Worm (Caenorhabditis elegans) whole organism, L4/young adult: Measurements from ENCODE around the gene pbo-1.
"Not testable (repeated sequence)": the region's sequence is repeated elsewhere in the genome, so short reads cannot be mapped to it uniquely, and the experiment has no call there.

Experiments
- W03F9.2 ChIP-seq: fragments of 150-350 bp; optimal IDR thresholded peaks from 2 replicates; lab custom pipeline; 2014; ENCODE audit warnings: missing biosample characterization, missing genetic modification characterization
- dao-5 ChIP-seq: sonication (generic microtip); optimal IDR thresholded peaks from 2 replicates; lab custom pipeline; 2016; ENCODE audit warnings: missing genotype, missing genetic modification characterization, moderate library complexity, missing compliant biosample characterization
- him-1 ChIP-seq: sonication (generic microtip); optimal IDR thresholded peaks from 2 replicates; lab custom pipeline; 2016; ENCODE audit warnings: missing genotype, missing genetic modification reagents, missing genetic modification characterization, missing compliant biosample characterization

pbo-1 gene

DNA sequence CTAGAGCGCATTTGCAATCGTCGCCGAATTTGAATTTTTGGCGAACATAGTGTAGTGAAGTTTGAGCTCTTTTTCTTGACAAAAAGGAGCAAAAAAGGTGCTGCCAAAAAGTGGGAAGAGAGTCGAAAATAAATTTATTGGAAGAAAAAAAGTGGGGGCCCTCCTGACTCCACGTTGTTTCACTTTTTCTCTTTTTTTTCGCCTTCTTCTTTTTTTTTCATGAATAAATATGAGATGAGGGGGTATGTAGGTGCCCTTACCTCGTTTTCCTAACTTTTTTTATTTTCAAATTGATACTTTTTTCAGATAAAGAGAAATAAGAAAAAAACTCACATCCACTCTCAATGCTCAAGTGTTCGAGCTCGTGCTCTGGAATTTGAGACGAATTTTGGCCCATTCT, at the start of gene pbo-1, which contains the start of the genes Y71H2AL.2 and Y71H2AL.4:
Gene pbo-1 (minus strand): TSS at position 400 of the 400 bp plus-strand sequence.
Gene Y71H2AL.2 (plus strand): TSS at position 301 of the 400 bp plus-strand sequence.
Gene Y71H2AL.4 (plus strand): TSS at position 345 of the 400 bp plus-strand sequence.
- TF ChIP-seq W03F9.2 (no peak), him-1 (tag; lab: Kevin White, UChicago) (no peak), dao-5 (tag; lab: Kevin White, UChicago) (no peak)

DNA sequence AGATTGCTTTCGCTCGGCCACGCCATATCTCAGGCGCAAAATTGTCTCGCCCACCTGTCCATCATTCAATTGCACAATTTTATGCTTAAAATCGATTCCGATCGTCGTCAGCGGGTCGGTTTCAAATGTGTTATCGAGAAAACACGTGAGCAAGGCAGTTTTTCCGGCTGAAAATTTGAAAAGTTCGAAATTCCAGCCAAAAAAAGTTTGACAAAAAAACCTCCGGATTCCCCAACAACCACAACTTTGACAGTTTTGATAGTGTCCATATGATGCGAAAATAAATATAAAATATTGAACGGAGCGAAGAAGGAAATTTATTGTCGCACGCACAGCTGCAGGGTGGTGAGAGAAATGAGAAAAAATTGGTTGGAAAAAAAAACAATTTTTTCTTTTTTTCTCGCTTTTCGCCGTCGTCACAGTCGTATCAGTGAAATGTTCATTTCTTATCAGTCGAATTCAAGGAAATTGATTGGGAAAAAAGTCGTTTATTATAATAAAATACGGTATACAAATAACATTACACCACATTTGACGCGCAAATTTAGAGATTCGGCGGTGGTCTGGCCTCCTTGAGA, 47.4 kb upstream of the pbo-1 start, which contains the start of gene Y71H2AM.12:
Gene Y71H2AM.12 (minus strand): TSS at position 486 of the 578 bp plus-strand sequence.
- TF ChIP-seq him-1 (tag; lab: Kevin White, UChicago) (no peak), dao-5 (tag; lab: Kevin White, UChicago) (no peak), W03F9.2 (no peak)

DNA sequence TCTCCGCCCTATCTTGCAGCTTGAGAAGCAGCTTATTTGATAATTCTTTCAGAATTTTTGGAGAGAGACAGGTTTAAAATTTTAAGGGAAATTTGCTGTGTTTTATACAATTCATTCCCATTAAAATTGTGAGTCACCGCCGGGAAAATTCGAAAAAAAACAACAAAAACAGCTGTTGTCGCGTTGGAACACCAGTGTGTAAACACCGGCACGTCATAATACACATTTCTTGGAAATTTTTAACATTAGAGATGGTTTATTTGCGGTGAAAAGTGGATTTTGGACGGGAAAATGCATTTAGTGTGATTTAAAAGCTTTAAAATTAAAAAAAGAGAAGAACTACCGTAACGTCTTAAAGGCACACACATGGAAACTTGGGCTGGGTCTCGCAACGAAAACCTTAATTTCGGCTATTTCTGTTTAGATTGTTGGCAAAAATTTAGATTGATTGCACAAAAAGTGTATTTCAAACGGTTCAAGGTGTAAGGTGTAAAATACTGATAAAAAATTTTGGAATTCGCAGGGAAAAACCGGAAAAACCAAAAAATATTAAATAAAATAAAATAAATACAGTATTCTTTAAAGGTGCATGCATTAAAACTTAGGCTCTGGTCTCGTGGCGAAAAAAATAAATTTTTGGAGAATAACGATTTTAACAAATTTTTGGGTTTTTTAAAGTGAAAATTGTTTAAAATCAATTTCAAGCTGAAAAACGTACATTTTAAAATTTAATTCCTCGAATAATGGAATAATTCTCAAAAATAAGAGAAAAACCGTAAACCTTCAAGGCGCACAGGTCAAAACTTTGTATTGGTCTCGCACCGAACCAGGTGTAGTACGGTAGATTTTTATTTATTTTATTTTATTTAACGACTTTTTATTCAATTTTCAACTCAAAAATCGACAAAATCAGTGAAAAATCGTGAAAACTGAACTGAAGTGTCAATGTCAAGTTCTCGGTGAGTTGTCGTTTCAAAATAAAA, 39.2 kb upstream of the pbo-1 start, which contains the start of gene cosa-1:
Gene cosa-1 (plus strand): TSS at position 896 of the 983 bp plus-strand sequence.
- no peak for TF ChIP-seq dao-5 (tag; lab: Kevin White, UChicago)
- TF ChIP-seq W03F9.2, result no peak
- no peak for TF ChIP-seq him-1 (tag; lab: Kevin White, UChicago)

DNA sequence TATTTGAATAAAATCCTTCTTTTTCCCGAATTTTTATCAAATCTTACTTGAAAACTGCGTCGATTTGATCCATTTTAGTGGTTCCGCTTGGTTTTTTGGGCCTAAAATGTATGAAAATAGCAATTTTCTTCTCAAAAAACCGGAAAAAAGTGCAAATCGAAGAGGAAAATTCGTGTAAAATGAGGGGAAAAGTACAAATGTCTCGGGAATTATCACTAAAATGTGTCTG, 38.6 kb upstream of the pbo-1 start, which contains the start of gene Y71H2AM.11:
Gene Y71H2AM.11 (minus strand): TSS at position 101 of the 229 bp plus-strand sequence.
- TF ChIP-seq him-1 (tag; lab: Kevin White, UChicago), result no peak
- no peak for TF ChIP-seq W03F9.2
- TF ChIP-seq dao-5 (tag; lab: Kevin White, UChicago), result no peak

DNA sequence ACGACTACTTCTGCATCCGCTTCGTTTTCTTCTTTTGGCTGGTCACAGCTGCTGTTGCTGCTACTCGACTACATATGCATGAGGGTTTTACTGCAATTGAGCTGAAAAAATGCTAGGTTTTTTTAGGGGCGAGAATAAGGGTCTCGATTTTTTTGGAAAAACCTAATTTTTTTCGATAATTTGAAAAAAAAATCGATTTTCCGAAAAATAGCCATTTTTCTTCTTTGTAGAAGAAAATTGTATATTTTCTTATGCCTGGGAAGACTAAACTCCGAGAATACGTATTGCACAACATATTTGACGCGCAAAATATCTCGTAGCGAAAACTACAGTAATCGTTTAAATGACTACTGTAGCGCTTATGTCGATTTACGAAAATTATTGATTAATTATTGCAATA, 30.3 kb upstream of the pbo-1 start, which contains the start of gene tmem-132:
Gene tmem-132 (minus strand): TSS at position 101 of the 400 bp plus-strand sequence.
- peak; percentile 22 for TF ChIP-seq him-1 (tag; lab: Kevin White, UChicago)
- no peak for TF ChIP-seq W03F9.2

DNA sequence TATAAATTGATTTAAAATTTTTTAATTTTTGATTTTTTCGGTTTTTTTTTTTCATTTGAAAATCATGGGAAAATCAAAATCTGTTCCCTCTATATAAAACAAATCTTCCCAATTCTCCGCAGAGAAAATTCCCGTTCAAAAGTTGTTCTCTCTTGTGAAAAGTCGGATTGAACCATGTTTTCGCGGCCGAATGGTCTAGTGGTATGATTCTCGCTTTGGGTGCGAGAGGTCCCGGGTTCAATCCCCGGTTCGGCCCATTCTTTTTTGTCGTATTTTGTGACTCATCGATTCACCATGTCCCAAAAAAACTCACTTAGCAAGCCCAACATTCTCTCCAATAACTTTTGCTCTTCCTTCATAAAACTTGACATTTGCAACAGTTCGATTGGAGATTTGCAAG, 25.3 kb upstream of the pbo-1 start:
- TF ChIP-seq W03F9.2, result no peak
- TF ChIP-seq dao-5 (tag; lab: Kevin White, UChicago), result no peak
- no peak for TF ChIP-seq him-1 (tag; lab: Kevin White, UChicago)

DNA sequence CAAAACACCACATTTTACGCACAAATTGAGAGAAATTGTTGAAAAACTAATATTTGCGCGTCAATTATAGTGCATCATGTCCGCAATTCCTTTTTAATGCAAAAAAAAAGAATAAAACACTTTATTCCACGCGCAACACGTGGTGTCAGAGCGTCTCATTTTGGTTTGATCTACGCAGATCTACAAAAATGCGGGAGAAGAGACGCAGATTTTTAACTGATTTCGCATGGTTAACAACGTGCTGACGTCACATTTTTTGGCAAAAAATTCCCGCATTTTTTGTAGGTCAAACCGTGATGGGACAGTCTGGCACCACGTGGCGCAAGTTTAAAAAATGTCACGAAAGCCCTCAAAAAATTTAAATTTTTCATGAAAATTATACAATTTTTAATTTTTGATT, 23.9 kb upstream of the pbo-1 start:
- TF ChIP-seq him-1 (tag; lab: Kevin White, UChicago) (no peak), dao-5 (tag; lab: Kevin White, UChicago) (no peak), W03F9.2 (no peak)

DNA sequence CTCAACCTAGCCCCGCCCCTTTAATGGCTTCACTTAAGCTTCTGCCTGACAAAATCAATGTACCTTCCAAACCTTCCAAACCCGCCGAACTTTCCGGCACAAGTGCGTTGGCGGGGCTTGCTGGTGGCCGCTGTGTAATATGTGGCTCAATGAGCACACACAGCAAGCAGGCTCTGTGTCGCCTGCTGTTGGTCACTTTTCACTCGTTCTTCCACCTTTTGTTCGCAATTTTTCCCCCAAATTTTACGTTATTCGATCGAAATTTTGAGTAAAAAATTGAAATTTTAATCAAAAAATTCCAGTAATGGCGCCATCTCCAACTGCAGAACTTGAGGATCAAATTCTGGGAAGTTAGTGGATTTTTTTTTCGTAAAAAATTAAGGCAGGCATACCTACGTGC, 14.4 kb upstream of the pbo-1 start, which contains the start of gene set-27:
Gene set-27 (plus strand): TSS at position 301 of the 400 bp plus-strand sequence.
- TF ChIP-seq dao-5 (tag; lab: Kevin White, UChicago) (no peak), W03F9.2 (no peak), him-1 (tag; lab: Kevin White, UChicago) (no peak)

DNA sequence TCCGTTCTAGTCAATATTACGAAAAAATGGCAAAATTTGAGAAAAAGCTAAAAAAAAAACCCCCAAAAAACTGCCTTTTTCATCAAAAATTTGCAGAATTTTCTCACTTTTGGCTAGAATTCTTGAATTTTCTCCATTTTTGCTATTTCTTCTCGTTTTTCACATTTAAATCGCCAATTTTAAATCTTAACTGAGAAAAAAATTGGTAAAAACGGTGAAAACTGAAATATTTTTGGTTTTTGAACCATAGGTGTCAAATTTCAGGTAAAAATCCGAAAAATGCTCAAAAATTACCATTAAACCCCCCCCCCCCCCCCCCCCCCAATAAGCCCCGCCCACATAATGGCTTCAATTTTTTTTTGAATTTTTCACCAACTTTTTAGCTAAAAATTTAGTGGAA, 13.1 kb upstream of the pbo-1 start, which contains the start of gene cox-6B:
Gene cox-6B (plus strand): TSS at position 301 of the 400 bp plus-strand sequence.
- TF ChIP-seq W03F9.2; dao-5 (tag; lab: Kevin White, UChicago); him-1 (tag; lab: Kevin White, UChicago): not testable (repeated sequence)

DNA sequence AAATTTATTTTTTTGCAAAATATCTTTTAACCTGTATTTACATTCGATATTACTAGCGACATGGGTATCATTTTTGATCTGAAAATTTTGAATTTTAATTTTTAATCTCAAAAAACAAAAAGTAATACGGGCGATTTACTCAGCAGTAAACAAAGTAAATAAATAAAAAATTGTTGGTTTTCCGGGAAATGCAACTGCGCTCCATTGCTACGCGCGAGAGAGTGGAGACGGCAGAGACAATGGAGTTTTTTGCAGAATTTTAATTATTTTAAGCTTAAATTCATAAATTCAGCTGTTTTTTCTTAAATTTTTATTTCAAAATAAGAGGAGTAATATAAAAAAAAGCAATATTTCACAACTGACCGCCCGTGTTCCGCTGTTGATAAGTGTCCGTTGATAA, 12.5 kb upstream of the pbo-1 start, which contains the start of gene slc-30A9:
Gene slc-30A9 (minus strand): TSS at position 78 of the 400 bp plus-strand sequence.
- TF ChIP-seq W03F9.2, result peak; percentile 24
- no peak for TF ChIP-seq dao-5 (tag; lab: Kevin White, UChicago)
- TF ChIP-seq him-1 (tag; lab: Kevin White, UChicago), result no peak

DNA sequence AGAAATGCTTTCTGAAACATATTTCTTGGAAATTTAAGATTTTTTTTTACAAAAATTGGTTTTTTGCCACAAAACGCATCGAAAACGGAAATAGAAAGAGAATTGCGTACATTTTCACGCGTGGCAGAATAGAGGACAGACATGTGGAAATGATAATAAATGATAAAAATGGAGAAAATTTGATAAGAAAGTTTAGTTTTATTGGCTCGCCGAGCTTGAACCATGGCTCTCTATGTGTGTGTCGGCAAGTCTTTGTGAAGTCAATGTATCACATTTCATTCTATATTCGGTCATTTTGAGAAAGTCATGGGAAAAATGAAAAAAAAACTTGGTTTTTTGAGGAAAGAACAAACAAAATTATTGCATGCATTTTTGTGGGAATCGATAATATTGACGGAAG, 1.1 kb upstream of the pbo-1 start:
- no peak for TF ChIP-seq dao-5 (tag; lab: Kevin White, UChicago)
- no peak for TF ChIP-seq him-1 (tag; lab: Kevin White, UChicago)
- no peak for TF ChIP-seq W03F9.2

DNA sequence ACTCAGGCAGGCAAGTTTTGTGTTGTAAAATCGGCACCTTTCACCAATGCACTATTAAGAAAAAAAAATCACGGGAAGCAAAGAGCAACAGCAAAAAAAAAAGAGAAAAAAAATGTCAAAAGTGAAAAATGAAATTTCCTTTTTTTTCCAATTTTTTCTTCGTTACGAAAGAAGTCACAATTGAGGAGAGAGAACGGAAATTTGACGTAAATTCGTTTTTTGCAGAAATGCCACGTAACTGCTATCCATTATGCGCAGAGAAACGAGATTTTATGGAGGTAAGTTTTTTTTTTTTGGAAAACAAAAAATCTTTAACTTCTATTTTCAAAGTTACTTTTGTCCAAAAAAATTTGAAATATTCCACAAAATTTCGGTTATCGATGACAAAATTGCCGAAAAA, 400 bp upstream of the pbo-1 start:
- no peak for TF ChIP-seq him-1 (tag; lab: Kevin White, UChicago)
- TF ChIP-seq W03F9.2, result no peak
- no peak for TF ChIP-seq dao-5 (tag; lab: Kevin White, UChicago)

DNA sequence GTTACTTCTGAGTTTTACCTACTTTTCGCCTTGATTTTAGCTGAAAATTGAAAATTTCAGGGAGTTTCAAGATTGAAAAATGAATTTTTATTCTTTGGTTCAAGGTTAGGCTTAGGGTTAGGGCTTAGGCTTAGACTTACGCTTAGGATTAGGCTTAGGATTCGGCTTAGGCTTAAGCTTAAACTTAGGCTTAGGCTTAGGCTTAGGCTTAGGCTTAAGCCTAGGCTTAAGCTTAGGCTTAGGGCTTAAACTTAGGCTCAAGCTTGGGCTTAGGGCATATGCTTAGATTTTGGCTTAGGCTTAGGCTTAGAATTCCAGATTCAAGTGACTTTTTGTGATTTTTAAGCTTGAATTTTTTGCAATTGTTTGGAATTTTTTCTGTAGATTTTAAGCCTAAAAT, 2.9 kb downstream of the pbo-1 start:
- TF ChIP-seq him-1 (tag; lab: Kevin White, UChicago) (no peak), dao-5 (tag; lab: Kevin White, UChicago) (no peak), W03F9.2 (no peak)

DNA sequence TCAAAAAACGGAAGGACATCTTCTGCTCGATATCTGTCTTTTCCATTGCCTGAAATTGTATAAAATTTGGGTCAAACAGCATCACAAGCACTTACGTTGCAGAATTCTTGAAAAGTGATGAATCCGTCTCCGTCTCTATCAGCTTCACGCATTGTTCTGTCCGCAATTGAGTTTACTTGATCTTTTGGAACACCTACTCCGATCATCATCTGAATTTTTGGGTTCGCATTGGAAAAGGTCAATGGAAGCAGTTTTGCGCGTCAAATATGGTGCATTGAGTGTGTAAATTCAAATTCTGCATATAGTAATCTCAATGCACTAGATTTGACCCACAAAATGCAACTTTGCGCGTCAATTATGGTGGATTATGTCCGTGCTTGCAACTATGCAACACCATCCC, 4.7 kb downstream of the pbo-1 start:
- TF ChIP-seq dao-5 (tag; lab: Kevin White, UChicago) (no peak), W03F9.2 (no peak), him-1 (tag; lab: Kevin White, UChicago) (no peak)
